Worm (Caenorhabditis elegans) whole organism, midembryonic: ENCODE measurements around the gene rml-1.
A peak's percentile ranks its signal among the peaks of the same experiment; 100 is the strongest.

Experiments
- T22C8.4 ChIP-seq: fragments of 200-800 bp; sonication (Bioruptor generic); IDR thresholded peaks from 2 replicates; pipeline ENCODE4 v1.3.6; 2022; ENCODE audit warnings: missing genetic modification characterization, missing compliant biosample characterization
- cog-1 ChIP-seq: sonication (generic microtip); optimal IDR thresholded peaks from 2 replicates; lab custom pipeline; 2016; ENCODE audit warnings: missing genetic modification characterization, missing compliant biosample characterization
- flt-1 ChIP-seq: fragments of 200-800 bp; sonication (Bioruptor generic); IDR thresholded peaks from 2 replicates; pipeline ENCODE4 v1.3.6; 2022; ENCODE audit warnings: missing genetic modification characterization, missing compliant biosample characterization
- klf-2 ChIP-seq: fragments of 200-800 bp; sonication (Bioruptor generic); conservative IDR thresholded peaks from 2 replicates; pipeline ENCODE4 v1.3.6; 2022; ENCODE audit warnings: missing genetic modification reagents, missing genetic modification characterization, missing compliant biosample characterization
- med-1 ChIP-seq: sonication (generic microtip); optimal IDR thresholded peaks from 2 replicates; lab custom pipeline; 2017; ENCODE audit warnings: missing genetic modification characterization, mild to moderate bottlenecking, missing compliant biosample characterization, antibody characterized with exemption, missing genetic modification reagents; ENCODE audit not compliant: insufficient read depth
- ref-1 ChIP-seq: fragments of 200-800 bp; sonication (Bioruptor generic); conservative IDR thresholded peaks from 2 replicates; pipeline ENCODE4 v1.3.6; 2022; ENCODE audit warnings: missing genetic modification reagents, missing genetic modification characterization, missing compliant biosample characterization
- tab-1 ChIP-seq: fragments of 200-800 bp; sonication (Bioruptor generic); IDR thresholded peaks from 2 replicates; pipeline ENCODE4 v1.3.6; 2022; ENCODE audit warnings: missing genetic modification characterization, missing compliant biosample characterization
- ztf-23 ChIP-seq: fragments of 200-800 bp; sonication (Bioruptor generic); IDR thresholded peaks from 2 replicates; pipeline ENCODE4 v1.3.6; 2022; ENCODE audit warnings: missing genetic modification reagents, missing genetic modification characterization, missing compliant biosample characterization
- ztf-29 ChIP-seq: fragments of 200-800 bp; sonication (Bioruptor generic); IDR thresholded peaks from 2 replicates; pipeline ENCODE4 v1.3.6; 2022; ENCODE audit warnings: missing genetic modification reagents, missing genetic modification characterization, missing compliant biosample characterization

rml-1 gene

ce11 chrIII:13719247-13719758 is 48.6 kb downstream of the rml-1 start:
- TF ChIP-seq cog-1 (no peak), ztf-23 (no peak), ztf-29 (GFP tag; lab: Robert Waterston, UW) (no peak), klf-2 (GFP tag; lab: Robert Waterston, UW) (no peak), med-1 (GFP tag; lab: Kevin White, UChicago) (no peak), ref-1 (no peak), T22C8.4 (GFP tag; lab: Robert Waterston, UW) (no peak), flt-1 (GFP tag; lab: Robert Waterston, UW) (no peak), tab-1 (GFP tag; lab: Robert Waterston, UW) (no peak)

ce11 chrIII:13718403-13718969 is 49.4 kb downstream of the rml-1 start:
- TF ChIP-seq klf-2 (GFP tag; lab: Robert Waterston, UW) (no peak), flt-1 (GFP tag; lab: Robert Waterston, UW) (no peak), med-1 (GFP tag; lab: Kevin White, UChicago) (no peak), ref-1 (no peak; the same call in 1 of the 2 replicates), cog-1 (no peak), ztf-23 (no peak), T22C8.4 (GFP tag; lab: Robert Waterston, UW) (no peak), ztf-29 (GFP tag; lab: Robert Waterston, UW) (no peak), tab-1 (GFP tag; lab: Robert Waterston, UW) (no peak)

- TF ChIP-seq T22C8.4 (GFP tag; lab: Robert Waterston, UW) (no peak), ztf-23 (peak; percentile 55; the same call in 1 of the 2 replicates), flt-1 (GFP tag; lab: Robert Waterston, UW) (peak; percentile 82), tab-1 (GFP tag; lab: Robert Waterston, UW) (0 out of 2 replicates have a peak, but pooled peaks have one; percentile 73)
These were observed 50.4 kb downstream of the rml-1 start for ce11 chrIII:13717505-13717904.

ce11 chrIII:13716831-13717230 is 51.1 kb downstream of the rml-1 start:
- TF ChIP-seq klf-2 (GFP tag; lab: Robert Waterston, UW) (no peak), tab-1 (GFP tag; lab: Robert Waterston, UW) (no peak), flt-1 (GFP tag; lab: Robert Waterston, UW) (no peak), ztf-23 (no peak), med-1 (GFP tag; lab: Kevin White, UChicago) (no peak), cog-1 (no peak), ref-1 (no peak), T22C8.4 (GFP tag; lab: Robert Waterston, UW) (no peak), ztf-29 (GFP tag; lab: Robert Waterston, UW) (no peak)

- TF ChIP-seq klf-2 (GFP tag; lab: Robert Waterston, UW) (no peak), T22C8.4 (GFP tag; lab: Robert Waterston, UW) (no peak), ref-1 (no peak), cog-1 (no peak), flt-1 (GFP tag; lab: Robert Waterston, UW) (no peak)
These were observed 51.6 kb downstream of the rml-1 start for ce11 chrIII:13716266-13716665.

ce11 chrIII:13714950-13715349 is 52.9 kb downstream of the rml-1 start:
- TF ChIP-seq ref-1 (no peak), flt-1 (GFP tag; lab: Robert Waterston, UW) (no peak)
